Worm (Caenorhabditis elegans) whole organism, L1 larva: ENCODE measurements around the gene sre-28.
A peak's percentile ranks its signal among the peaks of the same experiment; 100 is the strongest.

Experiments used
- C04F5.9 ChIP-seq: sonication (generic microtip); optimal IDR thresholded peaks from 2 replicates; lab custom pipeline; 2016; ENCODE audit warnings: missing genetic modification characterization, missing compliant biosample characterization
- C34B4.2 ChIP-seq: sonication (generic microtip); optimal IDR thresholded peaks from 2 replicates; lab custom pipeline; 2017; ENCODE audit warnings: mild to moderate bottlenecking, missing genetic modification characterization, missing compliant biosample characterization
- F16B12.6 ChIP-seq: fragments of 150-350 bp; optimal IDR thresholded peaks from 2 replicates; lab custom pipeline; 2014; ENCODE audit warnings: missing biosample characterization, missing genetic modification characterization
- aha-1 ChIP-seq: fragments of 150-350 bp; optimal IDR thresholded peaks from 2 replicates; lab custom pipeline; 2014; ENCODE audit warnings: missing biosample characterization, missing genetic modification characterization
- blmp-1 ChIP-seq: fragments of 150-350 bp; optimal IDR thresholded peaks from 2 replicates; lab custom pipeline; 2014; ENCODE audit warnings: missing biosample characterization, missing genetic modification characterization
- ceh-8 ChIP-seq: fragments of 200-800 bp; sonication (Bioruptor generic); optimal IDR thresholded peaks from 2 replicates; lab custom pipeline; 2018; ENCODE audit warnings: mild to moderate bottlenecking, missing genetic modification characterization, moderate library complexity, missing compliant biosample characterization
- dpl-1 ChIP-seq, 3 experiments: fragments of 150-350 bp in 2 of 3; sonication (generic microtip) in 1 of 3; optimal IDR thresholded peaks; 2 replicates each; lab custom pipeline; 2014 to 2017; ENCODE audit warnings: missing biosample characterization in 3 of 3, missing genetic modification characterization in 3 of 3, missing genetic modification reagents in 3 of 3
- dsc-1 ChIP-seq: sonication (generic microtip); optimal IDR thresholded peaks from 2 replicates; lab custom pipeline; 2016; ENCODE audit warnings: mild to moderate bottlenecking, missing genetic modification characterization, missing compliant biosample characterization
- efl-1 ChIP-seq, 4 experiments: fragments of 150-350 bp; optimal IDR thresholded peaks in 3 of 4; peaks in 1 of 4; 1 replicate in 1 of 4; 2 replicates in 3 of 4; lab custom pipeline; 2014; ENCODE audit warnings: missing biosample characterization in 2 of 4, missing genetic modification characterization in 2 of 4, missing genetic modification reagents in 2 of 4
- egl-27 ChIP-seq, 2 experiments: fragments of 150-350 bp in 1 of 2; sonication (generic microtip); optimal IDR thresholded peaks; 3 replicates each; lab custom pipeline; 2017 to 2018; ENCODE audit warnings: missing biosample characterization in 2 of 2, missing genetic modification characterization in 2 of 2, missing genetic modification reagents in 2 of 2
- elt-3 ChIP-seq, 6 experiments: fragments of 150-350 bp in 1 of 6; sonication (generic microtip); optimal IDR thresholded peaks; 2 replicates each; lab custom pipeline; 2017 to 2018; ENCODE audit warnings: missing biosample characterization in 6 of 6, missing genetic modification characterization in 6 of 6, inconsistent platforms in 1 of 6
- fkh-10 ChIP-seq: sonication (generic microtip); optimal IDR thresholded peaks from 2 replicates; lab custom pipeline; 2017; ENCODE audit warnings: missing biosample characterization, missing genetic modification reagents, missing genetic modification characterization
- hlh-17 ChIP-seq: fragments of 200-800 bp; sonication (Bioruptor generic); optimal IDR thresholded peaks from 2 replicates; lab custom pipeline; 2018; ENCODE audit warnings: missing genetic modification characterization, mild to moderate bottlenecking, missing compliant biosample characterization, moderate library complexity, borderline replicate concordance
- lin-14 ChIP-seq: fragments of 200-800 bp; sonication (Bioruptor generic); optimal IDR thresholded peaks from 2 replicates; lab custom pipeline; 2018; ENCODE audit warnings: mild to moderate bottlenecking, missing genetic modification characterization, moderate library complexity, missing compliant biosample characterization
- lin-15B ChIP-seq: fragments of 150-350 bp; sonication (generic microtip); optimal IDR thresholded peaks from 3 replicates; lab custom pipeline; 2014; ENCODE audit warnings: missing biosample characterization, missing genetic modification characterization
- lin-35 ChIP-seq, 2 experiments: fragments of 150-350 bp; optimal IDR thresholded peaks; 2 replicates each; lab custom pipeline; 2014; ENCODE audit warnings: missing biosample characterization in 2 of 2, missing genetic modification characterization in 2 of 2, missing genetic modification reagents in 2 of 2
- lsy-2 ChIP-seq, 2 experiments: fragments of 150-350 bp; optimal IDR thresholded peaks; 2 replicates each; lab custom pipeline; 2014; ENCODE audit warnings: missing biosample characterization in 2 of 2, missing genetic modification characterization in 2 of 2
- mab-9 ChIP-seq: fragments of 200-800 bp; sonication (Bioruptor generic); IDR thresholded peaks from 2 replicates; pipeline ENCODE4 v1.3.6; 2022; ENCODE audit warnings: missing genetic modification reagents, missing genetic modification characterization, missing compliant biosample characterization
- mef-2 ChIP-seq: fragments of 150-350 bp; optimal IDR thresholded peaks from 2 replicates; lab custom pipeline; 2014; ENCODE audit warnings: missing biosample characterization, missing genetic modification characterization
- mep-1 ChIP-seq: fragments of 150-350 bp; optimal IDR thresholded peaks from 2 replicates; lab custom pipeline; 2014; ENCODE audit warnings: missing biosample characterization, missing genetic modification characterization
- nhr-11 ChIP-seq: fragments of 150-350 bp; optimal IDR thresholded peaks from 2 replicates; lab custom pipeline; 2014; ENCODE audit warnings: missing biosample characterization, missing genetic modification characterization
- nhr-12 ChIP-seq: sonication (generic microtip); optimal IDR thresholded peaks from 2 replicates; lab custom pipeline; 2017; ENCODE audit warnings: missing biosample characterization, missing genetic modification characterization
- nhr-19 ChIP-seq: fragments of 200-800 bp; sonication (Bioruptor generic); conservative IDR thresholded peaks from 2 replicates; pipeline ENCODE4 v1.3.6; 2022; ENCODE audit warnings: missing genetic modification characterization, missing compliant biosample characterization
- nhr-20 ChIP-seq: sonication (generic microtip); optimal IDR thresholded peaks from 2 replicates; lab custom pipeline; 2016; ENCODE audit warnings: mild to moderate bottlenecking, missing genetic modification characterization, missing compliant biosample characterization
- nhr-47 ChIP-seq: sonication (generic microtip); optimal IDR thresholded peaks from 2 replicates; lab custom pipeline; 2016; ENCODE audit warnings: mild to moderate bottlenecking, missing genetic modification characterization, moderate library complexity, missing compliant biosample characterization
- nhr-71 ChIP-seq: sonication (generic microtip); optimal IDR thresholded peaks from 2 replicates; lab custom pipeline; 2016; ENCODE audit warnings: mild to moderate bottlenecking, missing genetic modification characterization, moderate library complexity, missing compliant biosample characterization
- rnt-1 ChIP-seq: sonication (generic microtip); optimal IDR thresholded peaks from 2 replicates; lab custom pipeline; 2016; ENCODE audit warnings: mild to moderate bottlenecking, missing genetic modification characterization, moderate library complexity, missing compliant biosample characterization
- skn-1 ChIP-seq: fragments of 150-350 bp; optimal IDR thresholded peaks from 2 replicates; lab custom pipeline; 2014; ENCODE audit warnings: missing biosample characterization, missing genetic modification characterization
- snpc-4 ChIP-seq: fragments of 150-350 bp; optimal IDR thresholded peaks from 2 replicates; lab custom pipeline; 2014; ENCODE audit warnings: missing biosample characterization, missing genetic modification characterization
- snu-23 ChIP-seq: sonication (generic microtip); optimal IDR thresholded peaks from 2 replicates; lab custom pipeline; 2016; ENCODE audit warnings: missing genetic modification characterization, missing compliant biosample characterization
- swsn-7 ChIP-seq: sonication (generic microtip); optimal IDR thresholded peaks from 2 replicates; lab custom pipeline; 2016; ENCODE audit warnings: missing genetic modification characterization, missing compliant biosample characterization
- unc-30 ChIP-seq: sonication (generic microtip); optimal IDR thresholded peaks from 2 replicates; lab custom pipeline; 2017; ENCODE audit warnings: missing biosample characterization, missing genetic modification characterization
- unc-62 ChIP-seq: fragments of 150-350 bp; optimal IDR thresholded peaks from 2 replicates; lab custom pipeline; 2014; ENCODE audit warnings: missing biosample characterization, missing genetic modification reagents, missing genetic modification characterization
- unc-98 ChIP-seq: fragments of 200-800 bp; sonication (Bioruptor generic); IDR thresholded peaks from 2 replicates; pipeline ENCODE4 v1.3.6; 2022; ENCODE audit warnings: missing genetic modification characterization, missing compliant biosample characterization
- vab-15 ChIP-seq: sonication (generic microtip); optimal IDR thresholded peaks from 2 replicates; lab custom pipeline; 2017; ENCODE audit warnings: missing genotype, mild to moderate bottlenecking, missing genetic modification characterization, missing compliant biosample characterization
- zag-1 ChIP-seq: fragments of 150-350 bp; optimal IDR thresholded peaks from 2 replicates; lab custom pipeline; 2014; ENCODE audit warnings: missing biosample characterization, missing genetic modification characterization

sre-28 gene

ce11 chrV:9984821-9985220, 40.6 kb downstream of the sre-28 start (continued):
- TF ChIP-seq mab-9 (GFP tag; lab: Robert Waterston, UW), result no peak

DNA sequence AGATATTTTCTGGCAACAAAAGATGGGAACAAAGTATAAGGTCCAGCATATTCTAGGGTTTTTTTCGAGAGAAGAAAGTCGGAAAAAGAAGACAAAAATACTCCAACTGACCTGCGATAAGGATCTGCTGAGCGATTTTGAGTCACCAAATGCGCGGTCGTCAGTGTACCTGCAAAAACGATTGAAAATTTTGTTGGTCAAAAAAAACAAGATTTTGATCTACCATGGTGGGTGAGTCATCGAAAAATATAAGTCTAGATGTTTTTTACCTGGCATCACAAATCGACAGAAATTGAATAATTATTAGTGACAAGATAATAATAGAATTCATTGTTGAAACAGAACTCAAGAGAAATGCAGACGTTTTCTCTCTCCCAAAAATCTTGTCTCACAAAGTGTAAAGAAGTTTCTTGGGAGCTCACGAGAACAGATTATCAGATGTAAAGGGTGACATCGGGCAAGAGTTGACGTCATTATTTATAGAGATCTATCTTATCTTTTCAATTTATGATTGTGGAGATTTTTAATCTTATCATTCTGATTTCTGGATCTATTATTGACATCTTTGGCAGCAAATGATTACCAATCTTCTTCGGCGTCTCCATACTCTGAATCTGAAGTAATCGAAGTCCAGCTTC, 41.2 kb downstream of the sre-28 start:
- no peak for TF ChIP-seq snu-23
- no peak for TF ChIP-seq dpl-1 (GFP tag; optimal IDR thresholded peaks at IDR 0.05; lab: Kevin White, UChicago)
- TF ChIP-seq nhr-71 (tag; lab: Kevin White, UChicago), result peak; percentile 46
- no peak for TF ChIP-seq mab-9 (GFP tag; lab: Robert Waterston, UW)
- TF ChIP-seq egl-27 (tag; optimal IDR thresholded peaks at IDR 0.05; lab: Kevin White, UChicago), result no peak
- no peak for TF ChIP-seq C04F5.9
- TF ChIP-seq rnt-1, result peak; percentile 27
- no peak for TF ChIP-seq elt-3 (tag; optimal IDR thresholded peaks at IDR 0.05; lab: Kevin White, UChicago)
- TF ChIP-seq nhr-19 (GFP tag; lab: Robert Waterston, UW), result no peak
- TF ChIP-seq skn-1 (tag; lab: Kevin White, UChicago), result no peak
- no peak for TF ChIP-seq nhr-11 (tag; lab: Kevin White, UChicago)
- no peak for TF ChIP-seq fkh-10 (GFP tag; lab: Kevin White, UChicago)
- TF ChIP-seq unc-30 (tag; lab: Kevin White, UChicago), result no peak
- no peak for TF ChIP-seq C34B4.2 (tag; lab: Kevin White, UChicago)
- TF ChIP-seq blmp-1 (tag; lab: Kevin White, UChicago), result no peak
- TF ChIP-seq dsc-1 (tag; lab: Kevin White, UChicago), result peak; percentile 41
- TF ChIP-seq vab-15 (tag; lab: Kevin White, UChicago), result no peak
- TF ChIP-seq snpc-4, result no peak
- peak in 1 of 2 experiments; percentile 11 for TF ChIP-seq lsy-2 (tag; optimal IDR thresholded peaks at IDR 0.05; lab: Kevin White, UChicago)
- TF ChIP-seq zag-1, result no peak
- peak; percentile 52 for TF ChIP-seq lin-14 (GFP tag; lab: Kevin White, UChicago)
- TF ChIP-seq, all 84 proteins: peak for 5

- TF ChIP-seq rnt-1 (peak; percentile 1), lin-35 (GFP tag; optimal IDR thresholded peaks at IDR 0.05; lab: Kevin White, UChicago) (peak in 1 of 2 experiments; percentile 16), unc-98 (GFP tag; lab: Robert Waterston, UW) (no peak)
- TF ChIP-seq, all 84 proteins: peak for 2
Observed at ce11 chrV:9986177-9986576, 42.0 kb downstream of the sre-28 start, which contains the start of gene rmd-2. Gene rmd-2 (minus strand): TSS chrV:9986277.

ce11 chrV:9987688-9988087, 43.5 kb downstream of the sre-28 start, which contains the start of gene C27H6.8:
Gene C27H6.8 (minus strand): TSS chrV:9987788.
- TF ChIP-seq hlh-17 (GFP tag; lab: Kevin White, UChicago) (no peak), efl-1 (optimal IDR thresholded peaks at IDR 0.05; lab: Kevin White, UChicago) (no peak), efl-1 (GFP tag; optimal IDR thresholded peaks at IDR 0.05 in 1 of 2; lab: Kevin White, UChicago) (peak in 1 of 2 experiments; percentile 15)
- TF ChIP-seq, all 84 proteins: peak for 1

DNA sequence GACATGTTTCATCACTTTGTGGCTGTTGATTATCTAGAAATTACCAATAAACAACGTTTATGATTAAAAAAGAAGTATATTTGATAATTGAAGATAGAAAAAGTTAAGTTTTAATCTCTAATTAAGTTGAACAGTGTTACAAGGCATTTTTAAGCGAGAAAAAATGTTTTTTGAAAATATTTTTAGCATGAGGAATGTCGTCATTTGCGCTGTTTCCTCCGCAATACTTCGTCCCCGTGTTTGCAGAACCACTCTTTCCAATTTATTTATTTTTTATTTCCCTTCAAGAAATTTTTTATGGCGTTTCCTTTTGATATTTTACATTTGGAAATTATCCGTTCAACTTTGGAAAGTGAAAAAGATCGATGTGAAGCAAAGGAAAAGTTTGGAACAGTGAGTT, 47.4 kb downstream of the sre-28 start, which contains the start of the genes rde-1 and trpp-6:
Gene rde-1 (minus strand): TSS at position 33 of the 400 bp plus-strand sequence.
Gene trpp-6 (plus strand): TSS at position 286 of the 400 bp plus-strand sequence.
- TF ChIP-seq nhr-12 (tag; lab: Kevin White, UChicago) (no peak), aha-1 (tag; lab: Kevin White, UChicago) (no peak), lin-15B (tag; lab: Kevin White, UChicago) (no peak), lin-35 (GFP tag; optimal IDR thresholded peaks at IDR 0.05; lab: Kevin White, UChicago) (peak in 1 of 2 experiments; percentile 11), nhr-47 (tag; lab: Kevin White, UChicago) (peak; percentile 28), skn-1 (tag; lab: Kevin White, UChicago) (no peak), swsn-7 (tag; lab: Kevin White, UChicago) (peak; percentile 4), mep-1 (peak; percentile 35), efl-1 (optimal IDR thresholded peaks at IDR 0.05; lab: Kevin White, UChicago) (peak in 1 of 2 experiments; percentile 45), efl-1 (GFP tag; optimal IDR thresholded peaks at IDR 0.05 in 1 of 2; lab: Kevin White, UChicago) (peak in 1 of 2 experiments; percentile 21), mef-2 (tag; lab: Kevin White, UChicago) (no peak), nhr-20 (no peak), rnt-1 (peak; percentile 20), F16B12.6 (peak; percentile 82), nhr-71 (tag; lab: Kevin White, UChicago) (peak; percentile 7), dpl-1 (GFP tag; optimal IDR thresholded peaks at IDR 0.05; lab: Kevin White, UChicago) (peak in 2 of 3 experiments; percentile 15 to 32), ceh-8 (GFP tag; lab: Kevin White, UChicago) (no peak), lsy-2 (tag; optimal IDR thresholded peaks at IDR 0.05; lab: Kevin White, UChicago) (peak; percentile 6 to 13), elt-3 (tag; optimal IDR thresholded peaks at IDR 0.05; lab: Kevin White, UChicago) (no peak), unc-62 (GFP tag; lab: Kevin White, UChicago) (no peak)
